Fruit fly (Drosophila melanogaster): ENCODE data around the gene CG43219.

Gene CG43219

DNA sequence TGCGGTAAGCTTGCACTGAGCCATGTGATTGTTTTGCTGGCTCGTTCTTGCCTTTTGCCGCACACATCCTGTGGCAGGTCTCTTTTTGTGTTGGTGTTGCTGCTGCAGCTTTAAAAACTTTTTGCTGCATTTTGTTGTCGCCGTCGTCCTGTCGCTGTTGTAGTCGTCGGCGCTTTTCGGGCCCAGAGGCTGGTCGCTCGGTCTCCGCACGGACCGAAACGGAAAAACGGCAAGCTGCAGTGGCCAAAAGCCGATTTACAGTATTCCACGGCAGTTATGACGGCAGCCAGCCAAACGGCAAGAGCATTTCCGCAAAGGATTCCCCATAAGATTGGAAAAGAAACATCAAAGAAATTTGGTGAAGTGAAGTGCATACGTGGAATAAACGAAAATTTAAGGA is at the start of gene CG43219:
CG43219 (plus strand) TSS at position 301 of the 400 bp plus-strand sequence.
- 0 out of 3 replicates have a peak, but pooled peaks have one; percentile 49 for TF ChIP-seq CG3726 (GFP tag; IDR thresholded peaks at IDR 0.05)
- TF ChIP-seq CG32772 (GFP tag; IDR thresholded peaks at IDR 0.05), result 0 out of 2 replicates have a peak, but pooled peaks have one; percentile 7
- TF ChIP-seq Optix (GFP tag; IDR thresholded peaks at IDR 0.05), result 0 out of 3 replicates have a peak, but pooled peaks have one; percentile 6
- no peak for TF ChIP-seq otp (GFP tag; IDR thresholded peaks at IDR 0.05)
- peak; percentile 28 for TF ChIP-seq Ets65A (GFP tag)

DNA sequence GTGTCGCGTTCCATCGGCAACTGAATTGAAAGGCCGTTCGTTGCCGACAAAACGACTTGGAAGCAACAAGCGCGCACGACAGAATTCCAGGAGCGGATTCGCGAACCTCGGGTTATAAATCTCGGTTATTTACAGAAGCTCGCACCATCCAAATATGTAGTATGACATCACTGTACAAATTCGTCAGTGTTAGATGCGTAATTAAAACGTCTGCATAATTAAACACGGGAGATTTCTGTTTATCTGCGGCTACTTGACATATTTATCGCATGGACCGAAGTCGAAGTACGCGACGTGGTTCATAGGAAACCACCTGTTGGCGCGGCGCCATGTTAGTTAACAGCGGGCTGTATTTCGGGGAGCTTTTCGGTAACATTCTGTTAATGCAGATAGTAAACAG is 48.3 kb upstream of the CG43219 start, which contains the start of gene Ac78C:
Ac78C (minus strand) TSS at position 26 of the 400 bp plus-strand sequence.
- TF ChIP-seq ind (GFP tag; optimal IDR thresholded peaks at IDR 0.05), result peak; percentile 91
- peak; percentile 67; the same call in 1 of the 2 replicates for TF ChIP-seq CG4404 (GFP tag; IDR thresholded peaks at IDR 0.05)
- TF ChIP-seq CG4360 (GFP tag; IDR thresholded peaks at IDR 0.05), result no peak
- TF ChIP-seq Abd-B (GFP tag; optimal IDR thresholded peaks at IDR 0.05), result peak; percentile 79
- peak; percentile 69 for TF ChIP-seq danr (GFP tag; IDR thresholded peaks at IDR 0.05)
- TF ChIP-seq CG15601 (tag; optimal IDR thresholded peaks at IDR 0.05), result peak; percentile 99
- peak; percentile 91 for TF ChIP-seq lmd (GFP tag; IDR thresholded peaks at IDR 0.05)
- TF ChIP-seq Six4 (GFP tag; optimal IDR thresholded peaks at IDR 0.05), result peak; percentile 61
- TF ChIP-seq CG9437 (GFP tag; optimal IDR thresholded peaks at IDR 0.05), result no peak
- TF ChIP-seq ac (GFP tag; optimal IDR thresholded peaks at IDR 0.05), result no peak
- TF ChIP-seq CG2202 (tag; optimal IDR thresholded peaks at IDR 0.05), result no peak
- no peak for TF ChIP-seq CG10979 (tag; optimal IDR thresholded peaks at IDR 0.05)
- no peak for TF ChIP-seq unc-4 (GFP tag; IDR thresholded peaks at IDR 0.05; ENCODE audit: partially characterized antibody)
- TF ChIP-seq CG8359 (GFP tag; optimal IDR thresholded peaks at IDR 0.05; ENCODE audit: borderline replicate concordance), result peak; percentile 16
- TF ChIP-seq Opbp (GFP tag; IDR thresholded peaks at IDR 0.05; ENCODE audit: partially characterized antibody), result peak; percentile 59; the same call in 2 of the 3 replicates
- peak; percentile 40; the same call in 1 of the 2 replicates for TF ChIP-seq GATAe (GFP tag; conservative IDR thresholded peaks at IDR 0.05)
- peak; percentile 17 for TF ChIP-seq Vsx1 (GFP tag; optimal IDR thresholded peaks at IDR 0.05)
- no peak for TF ChIP-seq CG12391 (tag; optimal IDR thresholded peaks at IDR 0.05)
- peak in 1 of 2 experiments; percentile 52 for TF ChIP-seq Eip74EF (GFP tag; optimal IDR thresholded peaks at IDR 0.05)
- peak; percentile 83 for TF ChIP-seq CG12942 (GFP tag; optimal IDR thresholded peaks at IDR 0.05)
- peak; percentile 90 for TF ChIP-seq Atf6 (GFP tag; IDR thresholded peaks at IDR 0.05)
- no peak for TF ChIP-seq gsb-n (tag; optimal IDR thresholded peaks at IDR 0.05)
- TF ChIP-seq CG8388 (GFP tag; optimal IDR thresholded peaks at IDR 0.05), result peak; percentile 62
- no peak for TF ChIP-seq Hr78 (GFP tag; optimal IDR thresholded peaks at IDR 0.05)
- no peak for TF ChIP-seq crp (GFP tag; optimal IDR thresholded peaks at IDR 0.05)
- TF ChIP-seq CHES-1-like (GFP tag; optimal IDR thresholded peaks at IDR 0.05), result peak; percentile 91
- TF ChIP-seq CG18599 (GFP tag; optimal IDR thresholded peaks at IDR 0.05), result peak; percentile 96
- peak; percentile 14 for TF ChIP-seq CG9727 (GFP tag; optimal IDR thresholded peaks at IDR 0.05)
- TF ChIP-seq CG32532 (GFP tag; IDR thresholded peaks at IDR 0.05), result peak; percentile 91
- TF ChIP-seq CG7372 (GFP tag; IDR thresholded peaks at IDR 0.05), result peak; percentile 83
- peak; percentile 22 for TF ChIP-seq sqz (GFP tag; optimal IDR thresholded peaks at IDR 0.05)
- TF ChIP-seq YL-1 (GFP tag; optimal IDR thresholded peaks at IDR 0.05), result no peak
- TF ChIP-seq CG34376 (GFP tag; optimal IDR thresholded peaks at IDR 0.05), result peak; percentile 96
- no peak for TF ChIP-seq CG8478 (optimal IDR thresholded peaks at IDR 0.05)
- TF ChIP-seq CG12104 (GFP tag; optimal IDR thresholded peaks at IDR 0.05), result peak; percentile 31
- TF ChIP-seq tll (GFP tag; optimal IDR thresholded peaks at IDR 0.05), result no peak
- TF ChIP-seq ase (GFP tag; IDR thresholded peaks at IDR 0.05), result peak; percentile 75; the same call in 2 of the 3 replicates
- TF ChIP-seq sd (tag; optimal IDR thresholded peaks at IDR 0.05), result peak; percentile 80
- TF ChIP-seq CG7786 (GFP tag; optimal IDR thresholded peaks at IDR 0.05), result peak; percentile 89
- TF ChIP-seq CG12769 (tag; optimal IDR thresholded peaks at IDR 0.05), result peak; percentile 97
- TF ChIP-seq CG6854 (GFP tag; optimal IDR thresholded peaks at IDR 0.05), result peak; percentile 77
- no peak for TF ChIP-seq sc (optimal IDR thresholded peaks at IDR 0.05)
- TF ChIP-seq sc (GFP tag; optimal IDR thresholded peaks at IDR 0.05), result no peak

Measured in whole organism, embryonic.